Worm (Caenorhabditis elegans) whole organism, midembryonic: ENCODE data around the gene yju-2.

Experiments
- T22C8.4 ChIP-seq: fragments of 200-800 bp; sonication (Bioruptor generic); IDR thresholded peaks from 2 replicates; pipeline ENCODE4 v1.3.6; 2022; ENCODE audit warnings: missing genetic modification characterization, missing compliant biosample characterization
- cog-1 ChIP-seq: sonication (generic microtip); optimal IDR thresholded peaks from 2 replicates; lab custom pipeline; 2016; ENCODE audit warnings: missing genetic modification characterization, missing compliant biosample characterization
- flt-1 ChIP-seq: fragments of 200-800 bp; sonication (Bioruptor generic); IDR thresholded peaks from 2 replicates; pipeline ENCODE4 v1.3.6; 2022; ENCODE audit warnings: missing genetic modification characterization, missing compliant biosample characterization
- klf-2 ChIP-seq: fragments of 200-800 bp; sonication (Bioruptor generic); conservative IDR thresholded peaks from 2 replicates; pipeline ENCODE4 v1.3.6; 2022; ENCODE audit warnings: missing genetic modification reagents, missing genetic modification characterization, missing compliant biosample characterization
- med-1 ChIP-seq: sonication (generic microtip); optimal IDR thresholded peaks from 2 replicates; lab custom pipeline; 2017; ENCODE audit warnings: missing genetic modification characterization, mild to moderate bottlenecking, missing compliant biosample characterization, antibody characterized with exemption, missing genetic modification reagents; ENCODE audit not compliant: insufficient read depth
- ref-1 ChIP-seq: fragments of 200-800 bp; sonication (Bioruptor generic); conservative IDR thresholded peaks from 2 replicates; pipeline ENCODE4 v1.3.6; 2022; ENCODE audit warnings: missing genetic modification reagents, missing genetic modification characterization, missing compliant biosample characterization
- tab-1 ChIP-seq: fragments of 200-800 bp; sonication (Bioruptor generic); IDR thresholded peaks from 2 replicates; pipeline ENCODE4 v1.3.6; 2022; ENCODE audit warnings: missing genetic modification characterization, missing compliant biosample characterization
- ztf-29 ChIP-seq: fragments of 200-800 bp; sonication (Bioruptor generic); IDR thresholded peaks from 2 replicates; pipeline ENCODE4 v1.3.6; 2022; ENCODE audit warnings: missing genetic modification reagents, missing genetic modification characterization, missing compliant biosample characterization

- no peak for TF ChIP-seq ztf-29
- TF ChIP-seq flt-1 (GFP tag; lab: Robert Waterston, UW): no peak
- no peak for TF ChIP-seq T22C8.4 (GFP tag; lab: Robert Waterston, UW)
- no peak for TF ChIP-seq ref-1
- TF ChIP-seq med-1 (GFP tag; lab: Kevin White, UChicago): no peak
- TF ChIP-seq klf-2 (GFP tag; lab: Robert Waterston, UW): no peak
- no peak for TF ChIP-seq tab-1
- no peak for TF ChIP-seq cog-1 (tag; lab: Kevin White, UChicago)
These were observed 45.6 kb downstream of the yju-2 start, which contains the start of gene R151.8 for ce11 chrIII:7229687-7230086.
